Worm (Caenorhabditis elegans): ENCODE results near the gene pfd-1.

Gene pfd-1

ce11 chrIV:11159886-11160285 is 10.0 kb downstream of the pfd-1 start, which contains the start of gene mboa-4 (continued):
- TF ChIP-seq nhr-102 (tag; optimal IDR thresholded peaks at IDR 0.05) (no peak), dmd-8 (GFP tag; IDR thresholded peaks at IDR 0.05) (no peak), hif-1 (tag; optimal IDR thresholded peaks at IDR 0.05) (no peak)

ce11 chrIV:11160707-11161106 is 10.8 kb downstream of the pfd-1 start, which contains the start of gene C08F8.15:
Gene C08F8.15 (minus strand): TSS chrIV:11160807.
- TF ChIP-seq spr-3 (GFP tag; optimal IDR thresholded peaks at IDR 0.05) (no peak), lin-13 (GFP tag; optimal IDR thresholded peaks at IDR 0.05) (no peak), ceh-82 (tag; optimal IDR thresholded peaks at IDR 0.05) (no peak), snpc-1.2 (GFP tag; IDR thresholded peaks at IDR 0.05) (no peak), zip-2 (tag; optimal IDR thresholded peaks at IDR 0.05) (no peak), unc-130 (GFP tag; optimal IDR thresholded peaks at IDR 0.05) (no peak), fkh-10 (GFP tag; optimal IDR thresholded peaks at IDR 0.05) (no peak), hmg-1.1 (GFP tag; IDR thresholded peaks at IDR 0.05) (no peak), tra-1 (GFP tag; IDR thresholded peaks at IDR 0.05) (no peak), mdl-1 (tag; optimal IDR thresholded peaks at IDR 0.05) (no peak), aly-2 (tag; optimal IDR thresholded peaks at IDR 0.05) (no peak), egl-27 (tag; optimal IDR thresholded peaks at IDR 0.05) (no peak), zfp-3 (GFP tag; conservative IDR thresholded peaks at IDR 0.05) (no peak), set-16 (GFP tag; IDR thresholded peaks at IDR 0.05) (no peak), fos-1 (tag; optimal IDR thresholded peaks at IDR 0.05) (no peak), ceh-32 (tag; optimal IDR thresholded peaks at IDR 0.05; ENCODE audit: poor library complexity) (no peak)

- no peak for TF ChIP-seq ces-1 (GFP tag; optimal IDR thresholded peaks at IDR 0.05)
- no peak for TF ChIP-seq gei-8 (GFP tag; optimal IDR thresholded peaks at IDR 0.05)
- no peak for TF ChIP-seq set-16 (GFP tag; IDR thresholded peaks at IDR 0.05)
- TF ChIP-seq saeg-2 (GFP tag; IDR thresholded peaks at IDR 0.05), result no peak
Observed at ce11 chrIV:11162451-11162850, 12.5 kb downstream of the pfd-1 start, which contains the start of gene fbxb-9. Gene fbxb-9 (minus strand): TSS chrIV:11162551.

- no peak for TF ChIP-seq cey-2 (tag; optimal IDR thresholded peaks at IDR 0.05; ENCODE audit: borderline replicate concordance, insufficient read depth)
- no peak for TF ChIP-seq mes-2 (tag; optimal IDR thresholded peaks at IDR 0.05; ENCODE audit: poor library complexity, severe bottlenecking)
- TF ChIP-seq spr-1 (tag; optimal IDR thresholded peaks at IDR 0.05), result no peak
- no peak for TF ChIP-seq nhr-77 (tag; optimal IDR thresholded peaks at IDR 0.05)
- TF ChIP-seq dmd-8 (GFP tag; IDR thresholded peaks at IDR 0.05), result no peak
- TF ChIP-seq lin-39 (tag; optimal IDR thresholded peaks at IDR 0.05), result no peak
- TF ChIP-seq spr-3 (GFP tag; optimal IDR thresholded peaks at IDR 0.05), result no peak
- TF ChIP-seq pqm-1 (tag; optimal IDR thresholded peaks at IDR 0.05), result no peak
- no peak for TF ChIP-seq ZK337.2 (GFP tag; IDR thresholded peaks at IDR 0.05)
- no peak for TF ChIP-seq pha-4 (GFP tag; IDR thresholded peaks at IDR 0.05)
- TF ChIP-seq pha-4 (tag; optimal IDR thresholded peaks at IDR 0.05), result no peak
Observed at ce11 chrIV:11164831-11165230, 14.9 kb downstream of the pfd-1 start, which contains the start of gene C08F8.6. Gene C08F8.6 (minus strand): TSS chrIV:11164931.

ce11 chrIV:11169652-11170051 is 19.7 kb downstream of the pfd-1 start, which contains the start of gene nhr-67:
Gene nhr-67 (plus strand): TSS chrIV:11169748.
- TF ChIP-seq F37D6.2 (tag; optimal IDR thresholded peaks at IDR 0.05), result no peak
- no peak for TF ChIP-seq ZK546.5 (tag; optimal IDR thresholded peaks at IDR 0.05)
- TF ChIP-seq php-3 (GFP tag; IDR thresholded peaks at IDR 0.05), result no peak
- TF ChIP-seq aha-1 (tag), result peak; percentile 98
- TF ChIP-seq F44E2.7 (GFP tag; IDR thresholded peaks at IDR 0.05), result no peak
- TF ChIP-seq unc-62 (GFP tag; optimal IDR thresholded peaks at IDR 0.05 in 1 of 2), result peak in 1 of 2 experiments; percentile 43
- TF ChIP-seq unc-62 (tag; optimal IDR thresholded peaks at IDR 0.05), result no peak
- TF ChIP-seq daf-16 (GFP tag; optimal IDR thresholded peaks at IDR 0.05), result no peak
- TF ChIP-seq daf-16 (tag; optimal IDR thresholded peaks at IDR 0.05), result no peak
- no peak for TF ChIP-seq attf-4 (tag; optimal IDR thresholded peaks at IDR 0.05)
- no peak for TF ChIP-seq rbr-2 (tag; optimal IDR thresholded peaks at IDR 0.05)
- no peak for TF ChIP-seq dmd-8 (GFP tag; IDR thresholded peaks at IDR 0.05)

All from whole organism, L4 larva.